Fruit fly (Drosophila melanogaster): ENCODE measurements around the gene CG14826.

Gene CG14826

DNA sequence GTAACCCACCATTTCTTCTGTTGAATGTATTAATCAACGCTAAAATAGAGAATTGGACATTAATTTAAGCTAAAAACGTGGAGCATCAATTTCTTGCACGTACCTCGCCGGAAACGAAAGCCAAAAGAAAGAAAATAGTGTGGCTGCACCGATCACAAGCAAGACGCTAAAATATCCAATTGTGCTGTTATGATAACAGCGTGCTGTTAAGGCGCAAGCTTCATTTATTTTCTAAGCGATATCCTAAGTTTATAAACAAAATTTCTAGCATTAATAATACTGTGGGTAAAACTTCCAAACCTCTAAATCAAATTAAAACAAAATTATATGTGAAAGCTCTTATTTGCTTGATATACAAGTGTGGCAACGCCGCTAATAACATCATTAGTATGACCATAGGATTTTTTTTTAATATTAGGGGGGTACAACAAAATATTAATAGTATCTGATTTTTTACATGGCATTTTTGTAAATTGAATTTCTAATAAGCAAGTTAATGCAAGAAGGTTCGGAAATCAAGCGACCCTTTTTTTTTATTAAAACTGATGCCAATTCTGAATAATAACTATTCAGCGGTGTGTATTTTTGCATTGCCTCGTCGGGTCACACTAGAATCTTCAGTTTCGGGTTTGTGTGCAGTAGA, 7.0 kb downstream of the CG14826 start, which contains the start of the genes RpL18 and Neos (continued):
- peak; percentile 71 for TF ChIP-seq gcm (GFP tag; optimal IDR thresholded peaks at IDR 0.05)
- peak; percentile 74 for TF ChIP-seq CG1529 (GFP tag; optimal IDR thresholded peaks at IDR 0.05)
- TF ChIP-seq Taf1 (GFP tag; IDR thresholded peaks at IDR 0.05), result peak; percentile 26; the same call in 1 of the 2 replicates
- peak; percentile 46 for TF ChIP-seq tap (tag; optimal IDR thresholded peaks at IDR 0.05)
- TF ChIP-seq lola (GFP tag; optimal IDR thresholded peaks at IDR 0.05), result peak in 1 of 3 experiments; percentile 50
- peak; percentile 57 for TF ChIP-seq ranshi (GFP tag; IDR thresholded peaks at IDR 0.05)
- TF ChIP-seq CG7372 (GFP tag; IDR thresholded peaks at IDR 0.05), result no peak
- peak; percentile 61 for TF ChIP-seq ATbp (GFP tag; optimal IDR thresholded peaks at IDR 0.05)
- TF ChIP-seq H2.0 (GFP tag; IDR thresholded peaks at IDR 0.05), result peak; percentile 26; the same call in 1 of the 2 replicates
- TF ChIP-seq CG8388 (GFP tag; optimal IDR thresholded peaks at IDR 0.05), result peak; percentile 63
- TF ChIP-seq Dek (tag; optimal IDR thresholded peaks at IDR 0.05), result peak; percentile 63
- TF ChIP-seq salm (tag; optimal IDR thresholded peaks at IDR 0.05), result peak; percentile 62
- peak; percentile 83 for TF ChIP-seq MTF-1 (GFP tag; optimal IDR thresholded peaks at IDR 0.05; ENCODE audit: borderline replicate concordance)
- peak; percentile 1 for TF ChIP-seq CG13123 (GFP tag; optimal IDR thresholded peaks at IDR 0.05)
- TF ChIP-seq dmrt11E (tag; optimal IDR thresholded peaks at IDR 0.05), result peak; percentile 62
- no peak for TF ChIP-seq CG6654 (GFP tag; optimal IDR thresholded peaks at IDR 0.05)
- TF ChIP-seq CG13424 (tag; optimal IDR thresholded peaks at IDR 0.05), result peak; percentile 68
- peak; percentile 98 for TF ChIP-seq MESR4 (GFP tag; optimal IDR thresholded peaks at IDR 0.05)
- TF ChIP-seq croc (GFP tag; conservative IDR thresholded peaks at IDR 0.05), result no peak
- TF ChIP-seq CG18476 (GFP tag; optimal IDR thresholded peaks at IDR 0.05), result peak; percentile 78

DNA sequence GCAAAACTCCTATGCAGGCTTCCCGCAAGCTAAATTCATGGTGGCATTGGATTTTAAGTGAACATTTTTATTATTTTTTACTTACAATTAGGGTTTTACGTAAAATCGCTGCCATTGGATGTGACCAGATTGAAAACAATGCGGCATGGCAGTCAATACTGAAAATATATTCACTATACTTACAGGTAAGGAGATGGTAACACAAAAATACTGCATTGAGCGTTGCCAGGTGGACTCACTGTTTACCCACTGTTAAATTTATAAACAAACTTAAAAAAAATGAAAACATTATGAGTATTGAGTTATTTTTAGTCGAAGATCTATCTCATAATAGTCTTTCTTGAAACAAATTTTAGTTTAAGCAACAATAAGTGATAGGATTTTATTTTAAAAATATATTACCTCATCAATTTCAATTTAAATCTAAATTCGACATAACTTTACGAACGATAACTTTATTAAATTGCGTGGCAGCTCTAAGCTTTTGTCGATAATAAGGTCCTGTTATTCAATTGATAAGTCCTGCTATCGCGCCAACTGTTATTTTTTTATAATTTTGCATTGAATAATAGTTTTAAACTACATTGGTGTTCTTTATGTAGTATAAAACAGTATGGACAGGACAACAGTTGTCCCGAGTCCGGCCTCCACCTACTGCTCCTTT, 9.6 kb downstream of the CG14826 start, which contains the start of the genes mRpL50 and mei-P22:
mRpL50 (minus strand) TSS at position 159 of the 664 bp plus-strand sequence.
mei-P22 (plus strand) TSS at position 614 of the 664 bp plus-strand sequence.
- peak; percentile 23 for TF ChIP-seq zen (tag; optimal IDR thresholded peaks at IDR 0.05)
- no peak for TF ChIP-seq CG11723 (GFP tag; optimal IDR thresholded peaks at IDR 0.05)
- TF ChIP-seq Bteb2 (GFP tag; optimal IDR thresholded peaks at IDR 0.05), result peak; percentile 41
- TF ChIP-seq Myb (GFP tag; optimal IDR thresholded peaks at IDR 0.05), result peak; percentile 70
- TF ChIP-seq otp (GFP tag; IDR thresholded peaks at IDR 0.05), result no peak
- TF ChIP-seq CG8924 (tag; optimal IDR thresholded peaks at IDR 0.05), result peak; percentile 20
- no peak for TF ChIP-seq ham (GFP tag; IDR thresholded peaks at IDR 0.05)
- TF ChIP-seq CG7839 (tag; optimal IDR thresholded peaks at IDR 0.05), result peak; percentile 28
- peak; percentile 39 for TF ChIP-seq BEAF-32 (GFP tag; optimal IDR thresholded peaks at IDR 0.05)
- TF ChIP-seq Sry-δ (GFP tag; optimal IDR thresholded peaks at IDR 0.05), result peak; percentile 33
- peak; percentile 4 for TF ChIP-seq CG18262 (tag; optimal IDR thresholded peaks at IDR 0.05)
- peak; percentile 46 for TF ChIP-seq Dp (GFP tag; optimal IDR thresholded peaks at IDR 0.05)
- TF ChIP-seq Mad (GFP tag; optimal IDR thresholded peaks at IDR 0.05), result peak; percentile 13
- TF ChIP-seq CG17829 (tag; optimal IDR thresholded peaks at IDR 0.05), result peak; percentile 42
- TF ChIP-seq zfh2 (GFP tag; optimal IDR thresholded peaks at IDR 0.05), result peak; percentile 19
- TF ChIP-seq MBD-R2 (GFP tag; IDR thresholded peaks at IDR 0.05), result peak; percentile 87
- peak; percentile 52 for TF ChIP-seq pum (GFP tag; optimal IDR thresholded peaks at IDR 0.05)
- no peak for TF ChIP-seq cg (GFP tag; optimal IDR thresholded peaks at IDR 0.05)
- peak; percentile 50 for TF ChIP-seq CG15514 (GFP tag; optimal IDR thresholded peaks at IDR 0.05)
- no peak for TF ChIP-seq corto (GFP tag; optimal IDR thresholded peaks at IDR 0.05)
- peak; percentile 24 for TF ChIP-seq Chrac-16 (GFP tag; optimal IDR thresholded peaks at IDR 0.05)
- peak; percentile 85 for TF ChIP-seq Med (GFP tag)
- peak; percentile 86 for TF ChIP-seq gfzf (GFP tag; optimal IDR thresholded peaks at IDR 0.05)
- TF ChIP-seq bab2 (GFP tag; optimal IDR thresholded peaks at IDR 0.05), result peak; percentile 25
- TF ChIP-seq CG9437 (GFP tag; optimal IDR thresholded peaks at IDR 0.05), result peak; percentile 77
- no peak for TF ChIP-seq CG2116 (GFP tag; optimal IDR thresholded peaks at IDR 0.05)
- TF ChIP-seq Hr51 (GFP tag; optimal IDR thresholded peaks at IDR 0.05), result peak in 1 of 2 experiments; percentile 19
- peak; percentile 29 for TF ChIP-seq CHES-1-like (GFP tag; optimal IDR thresholded peaks at IDR 0.05)

All from whole organism, embryonic.